Fruit fly (Drosophila melanogaster): ENCODE measurements around the gene Sarm.
A peak's percentile ranks its signal among the peaks of the same experiment; 100 is the strongest.

Gene Sarm

dm6 chr3L:8056740-8057253, 6.9 kb upstream of the Sarm start (continued):
- TF ChIP-seq Hey (tag; optimal IDR thresholded peaks at IDR 0.05), result no peak
- TF ChIP-seq Xrp1 (GFP tag; IDR thresholded peaks at IDR 0.05), result peak; percentile 46
- peak; percentile 16 for TF ChIP-seq Nf-YB (GFP tag; optimal IDR thresholded peaks at IDR 0.05)
- TF ChIP-seq D19A (tag; optimal IDR thresholded peaks at IDR 0.05), result peak; percentile 45
- peak; percentile 59; the same call in 1 of the 2 replicates for TF ChIP-seq Ada2b (GFP tag; IDR thresholded peaks at IDR 0.05)
- TF ChIP-seq lbe (GFP tag; optimal IDR thresholded peaks at IDR 0.05), result no peak
- no peak for TF ChIP-seq CG5953 (GFP tag; IDR thresholded peaks at IDR 0.05)
- no peak for TF ChIP-seq ato (GFP tag; IDR thresholded peaks at IDR 0.05; ENCODE audit: partially characterized antibody)
- TF ChIP-seq sob (GFP tag; IDR thresholded peaks at IDR 0.05), result no peak
- no peak; the same call in 1 of the 2 replicates for TF ChIP-seq Rfx (GFP tag; IDR thresholded peaks at IDR 0.05)
- peak; percentile 46 for TF ChIP-seq grau (tag; optimal IDR thresholded peaks at IDR 0.05)
- peak; percentile 34 for TF ChIP-seq CG18619 (GFP tag; optimal IDR thresholded peaks at IDR 0.05)
- TF ChIP-seq rib (GFP tag; IDR thresholded peaks at IDR 0.05), result no peak
- TF ChIP-seq Eip74EF (GFP tag; optimal IDR thresholded peaks at IDR 0.05), result peak in 1 of 2 experiments; percentile 61
- TF ChIP-seq tin (GFP tag; optimal IDR thresholded peaks at IDR 0.05), result peak; percentile 36
- TF ChIP-seq trh (GFP tag; optimal IDR thresholded peaks at IDR 0.05), result no peak
- no peak for TF ChIP-seq CG6689 (GFP tag; IDR thresholded peaks at IDR 0.05)
- TF ChIP-seq tio (GFP tag; optimal IDR thresholded peaks at IDR 0.05), result peak; percentile 40
- peak; percentile 41 for TF ChIP-seq CG2120 (GFP tag; optimal IDR thresholded peaks at IDR 0.05)
- no peak for TF ChIP-seq Atf-2 (GFP tag; optimal IDR thresholded peaks at IDR 0.05)
- TF ChIP-seq CG3407 (GFP tag; optimal IDR thresholded peaks at IDR 0.05), result peak; percentile 35
- TF ChIP-seq CG31388 (GFP tag; optimal IDR thresholded peaks at IDR 0.05), result no peak
- no peak for TF ChIP-seq CG10462 (GFP tag; optimal IDR thresholded peaks at IDR 0.05)
- no peak for TF ChIP-seq en (GFP tag; optimal IDR thresholded peaks at IDR 0.05)
- peak; percentile 29 for TF ChIP-seq Camta (GFP tag; optimal IDR thresholded peaks at IDR 0.05)
- no peak for TF ChIP-seq CG11085 (GFP tag; IDR thresholded peaks at IDR 0.05)
- peak; percentile 2 for TF ChIP-seq CG10209 (GFP tag; optimal IDR thresholded peaks at IDR 0.05)
- TF ChIP-seq dysf (GFP tag; IDR thresholded peaks at IDR 0.05), result no peak; the same call in 2 of the 3 replicates
- TF ChIP-seq schlank (tag; optimal IDR thresholded peaks at IDR 0.05), result no peak
- no peak for TF ChIP-seq Hmx (GFP tag; optimal IDR thresholded peaks at IDR 0.05)
- no peak for TF ChIP-seq da (GFP tag; optimal IDR thresholded peaks at IDR 0.05)
- TF ChIP-seq Dip3 (GFP tag; optimal IDR thresholded peaks at IDR 0.05), result no peak
- no peak for TF ChIP-seq MESR4 (GFP tag; optimal IDR thresholded peaks at IDR 0.05)
- no peak for TF ChIP-seq Doc2 (GFP tag; IDR thresholded peaks at IDR 0.05)
- TF ChIP-seq z (GFP tag; IDR thresholded peaks at IDR 0.05), result no peak
- TF ChIP-seq gt (GFP tag; IDR thresholded peaks at IDR 0.05), result no peak
- TF ChIP-seq crc (GFP tag; optimal IDR thresholded peaks at IDR 0.05), result peak; percentile 17
- TF ChIP-seq org-1 (GFP tag; optimal IDR thresholded peaks at IDR 0.05), result no peak
- no peak for TF ChIP-seq CG32772 (GFP tag; IDR thresholded peaks at IDR 0.05)
- TF ChIP-seq CG9876 (GFP tag; optimal IDR thresholded peaks at IDR 0.05), result no peak
- no peak for TF ChIP-seq CG1024 (GFP tag; IDR thresholded peaks at IDR 0.05)
- peak; percentile 12 for TF ChIP-seq CG1529 (GFP tag; optimal IDR thresholded peaks at IDR 0.05)
- TF ChIP-seq CG3838 (GFP tag; optimal IDR thresholded peaks at IDR 0.05), result peak; percentile 11
- TF ChIP-seq klu (GFP tag; IDR thresholded peaks at IDR 0.05), result no peak
- TF ChIP-seq al (GFP tag; IDR thresholded peaks at IDR 0.05), result no peak
- peak; percentile 39; the same call in 1 of the 2 replicates for TF ChIP-seq stc (GFP tag; IDR thresholded peaks at IDR 0.05)
- no peak for TF ChIP-seq CG12744 (GFP tag; optimal IDR thresholded peaks at IDR 0.05)
- TF ChIP-seq TFAM (GFP tag; optimal IDR thresholded peaks at IDR 0.05), result no peak
- peak; percentile 19 for TF ChIP-seq az2 (GFP tag; optimal IDR thresholded peaks at IDR 0.05)
- no peak for TF ChIP-seq wdn (GFP tag; IDR thresholded peaks at IDR 0.05)
- TF ChIP-seq ranshi (GFP tag; IDR thresholded peaks at IDR 0.05), result 0 out of 2 replicates have a peak, but pooled peaks have one; percentile 6
- no peak for TF ChIP-seq gcm (GFP tag; optimal IDR thresholded peaks at IDR 0.05)

Measured in whole organism, embryonic.